Worm (Caenorhabditis elegans): ENCODE data around the gene gtl-2.

gtl-2 gene

DNA sequence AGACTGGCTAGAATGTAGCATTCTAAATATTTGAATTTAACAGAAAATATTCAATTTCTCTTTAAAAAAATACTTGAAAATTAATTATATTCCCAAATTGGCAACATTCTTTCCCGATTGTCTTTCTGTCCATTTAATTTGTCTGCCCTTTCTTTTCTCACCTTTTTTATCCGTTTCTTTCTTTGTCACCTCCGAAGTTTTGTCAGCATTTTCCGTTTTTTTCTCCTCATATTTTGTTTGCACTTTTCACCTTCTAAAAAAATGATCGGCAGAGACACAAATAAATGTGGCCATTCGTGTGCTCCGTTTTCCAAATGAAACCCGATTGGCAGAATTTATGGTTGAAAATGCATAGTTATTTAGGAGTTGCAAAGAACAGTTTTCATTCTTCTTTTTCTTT, 42.9 kb downstream of the gtl-2 start:
- no peak for TF ChIP-seq ceh-31 (tag; optimal IDR thresholded peaks at IDR 0.05)
- TF ChIP-seq F13H6.1 (tag; optimal IDR thresholded peaks at IDR 0.05), result no peak
- TF ChIP-seq ama-1 (optimal IDR thresholded peaks at IDR 0.05), result no peak

DNA sequence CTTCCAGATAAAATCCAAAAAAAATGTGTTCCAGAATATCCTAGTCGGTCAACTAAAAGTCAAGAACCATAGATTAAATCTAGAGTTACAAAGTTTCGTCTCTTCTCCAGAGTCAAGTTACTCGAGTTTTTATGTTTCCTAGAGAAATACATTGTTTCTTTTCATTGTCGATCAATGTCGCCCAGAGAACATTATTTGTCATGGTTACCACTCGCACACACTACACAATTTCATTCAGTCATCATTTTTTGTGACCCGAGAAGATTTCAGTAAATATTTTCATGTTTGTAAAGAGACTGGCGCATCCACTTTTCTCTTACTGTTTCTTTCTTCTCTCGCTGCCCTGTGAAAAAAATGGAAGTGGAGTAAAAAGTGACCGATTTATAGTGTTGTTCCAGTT, 43.4 kb downstream of the gtl-2 start:
- TF ChIP-seq pqm-1 (tag; optimal IDR thresholded peaks at IDR 0.05) (no peak), pag-3 (tag; optimal IDR thresholded peaks at IDR 0.05; ENCODE audit: borderline replicate concordance) (no peak), unc-3 (GFP tag; conservative IDR thresholded peaks at IDR 0.05) (no peak), unc-3 (tag; optimal IDR thresholded peaks at IDR 0.05) (no peak), ceh-19 (GFP tag; optimal IDR thresholded peaks at IDR 0.05) (no peak), hlh-6 (tag; optimal IDR thresholded peaks at IDR 0.05) (no peak), sox-2 (GFP tag; IDR thresholded peaks at IDR 0.05) (no peak), odd-2 (tag; optimal IDR thresholded peaks at IDR 0.05) (no peak), eyg-1 (tag; optimal IDR thresholded peaks at IDR 0.05) (no peak), mec-3 (tag; optimal IDR thresholded peaks at IDR 0.05; ENCODE audit: borderline replicate concordance) (no peak), pros-1 (tag; optimal IDR thresholded peaks at IDR 0.05) (no peak), fkh-10 (GFP tag; optimal IDR thresholded peaks at IDR 0.05) (no peak), ceh-30 (tag; optimal IDR thresholded peaks at IDR 0.05) (no peak), tbx-2 (tag; optimal IDR thresholded peaks at IDR 0.05) (no peak), nhr-232 (tag; optimal IDR thresholded peaks at IDR 0.05) (no peak), zip-5 (tag; optimal IDR thresholded peaks at IDR 0.05) (no peak), ceh-34 (tag; optimal IDR thresholded peaks at IDR 0.05) (no peak), nfya-1 (tag; optimal IDR thresholded peaks at IDR 0.05) (no peak), pha-4 (tag; optimal IDR thresholded peaks at IDR 0.05) (no peak)

DNA sequence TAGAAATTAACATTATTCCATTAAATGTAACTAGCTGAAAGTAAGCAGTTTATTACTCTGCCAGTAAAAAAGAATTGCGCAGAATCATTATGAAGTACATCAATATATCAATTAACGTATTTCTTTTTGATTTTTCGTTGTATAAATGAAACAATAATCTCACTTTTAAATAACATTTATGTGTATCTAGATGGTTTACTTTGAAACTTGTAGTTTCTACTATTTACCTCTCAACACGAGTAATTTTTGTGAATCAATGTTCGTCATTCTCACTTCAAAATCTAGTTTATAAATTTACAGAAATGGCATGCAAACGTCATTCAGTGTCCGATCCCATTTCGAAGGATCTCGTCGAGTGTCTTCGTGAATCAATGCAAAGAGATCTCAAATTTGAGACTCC, 43.9 kb downstream of the gtl-2 start, which contains the start of gene gspd-1:
TSS of gene gspd-1 (plus strand) at position 301 of the 400 bp plus-strand sequence.
- no peak for TF ChIP-seq elt-4 (tag; optimal IDR thresholded peaks at IDR 0.05)
- no peak for TF ChIP-seq ceh-22 (tag; optimal IDR thresholded peaks at IDR 0.05)
- TF ChIP-seq lim-6 (tag; optimal IDR thresholded peaks at IDR 0.05), result no peak
- no peak for TF ChIP-seq pag-3 (tag; optimal IDR thresholded peaks at IDR 0.05; ENCODE audit: borderline replicate concordance)
- TF ChIP-seq ceh-24 (tag; optimal IDR thresholded peaks at IDR 0.05), result no peak
- TF ChIP-seq nhr-232 (tag; optimal IDR thresholded peaks at IDR 0.05), result no peak
- TF ChIP-seq hlh-30 (tag; optimal IDR thresholded peaks at IDR 0.05; ENCODE audit: insufficient read depth), result no peak
- no peak for TF ChIP-seq hlh-13 (GFP tag; optimal IDR thresholded peaks at IDR 0.05)
- no peak for TF ChIP-seq tbx-2 (tag; optimal IDR thresholded peaks at IDR 0.05)
- TF ChIP-seq K02D7.2 (tag; optimal IDR thresholded peaks at IDR 0.05), result no peak
- TF ChIP-seq ceh-31 (tag; optimal IDR thresholded peaks at IDR 0.05), result no peak
- no peak for TF ChIP-seq pat-9 (tag; optimal IDR thresholded peaks at IDR 0.05)
- no peak for TF ChIP-seq rnt-1 (tag; optimal IDR thresholded peaks at IDR 0.05)
- TF ChIP-seq syd-9 (tag; optimal IDR thresholded peaks at IDR 0.05), result no peak
- TF ChIP-seq unc-86 (tag; optimal IDR thresholded peaks at IDR 0.05), result no peak
- TF ChIP-seq ceh-34 (tag; optimal IDR thresholded peaks at IDR 0.05), result no peak

DNA sequence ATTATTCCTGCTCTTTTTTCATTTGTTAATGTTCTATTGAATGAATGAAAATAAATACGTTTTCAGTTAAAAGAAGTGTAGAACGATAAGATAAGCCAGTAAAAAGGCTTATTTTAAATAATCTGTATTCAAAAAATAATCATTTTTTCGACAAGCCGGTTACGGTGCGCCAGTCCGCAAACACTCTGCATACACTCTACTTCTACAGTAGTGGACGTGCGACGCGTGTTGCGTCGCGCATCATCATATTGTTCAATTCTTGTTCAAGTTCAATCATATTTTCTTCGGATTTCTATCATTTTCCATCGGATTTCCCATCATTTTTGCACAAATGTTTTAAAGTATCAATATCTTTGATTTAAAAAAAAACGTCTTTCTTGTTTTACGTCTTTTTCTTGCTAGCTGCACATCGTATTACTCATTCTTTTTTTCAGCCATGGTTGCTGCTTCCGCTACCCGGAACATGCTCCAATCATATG, 46.7 kb downstream of the gtl-2 start, which contains the start of gene B0035.18:
TSS of gene B0035.18 (plus strand) at position 429 of the 479 bp plus-strand sequence.
- TF ChIP-seq tbx-7 (tag; optimal IDR thresholded peaks at IDR 0.05) (no peak), T23F11.4 (GFP tag; optimal IDR thresholded peaks at IDR 0.05) (no peak), fkh-10 (GFP tag; optimal IDR thresholded peaks at IDR 0.05) (no peak), lim-6 (tag; optimal IDR thresholded peaks at IDR 0.05) (no peak), sdc-2 (tag; optimal IDR thresholded peaks at IDR 0.05) (no peak), ama-1 (optimal IDR thresholded peaks at IDR 0.05) (no peak), F13H6.1 (tag; optimal IDR thresholded peaks at IDR 0.05) (no peak), unc-3 (GFP tag; conservative IDR thresholded peaks at IDR 0.05) (no peak), unc-3 (tag; optimal IDR thresholded peaks at IDR 0.05) (no peak)

All from whole organism, late embryonic.